Fruit fly (Drosophila melanogaster) whole organism, adult: Measurements from ENCODE around the gene CG3078.

Experiments used
- kay ChIP-seq: fragments of 200-800 bp; sonication (Bioruptor generic); peaks from one replicate; lab custom pipeline; 2016; ENCODE audit warnings: missing biosample characterization, missing genetic modification characterization, borderline replicate concordance
- ovo ChIP-seq: fragments of 200-800 bp; sonication (Bioruptor generic); optimal IDR thresholded peaks from 2 replicates; lab custom pipeline; 2016; ENCODE audit warnings: missing biosample characterization, missing genetic modification characterization

DNA sequence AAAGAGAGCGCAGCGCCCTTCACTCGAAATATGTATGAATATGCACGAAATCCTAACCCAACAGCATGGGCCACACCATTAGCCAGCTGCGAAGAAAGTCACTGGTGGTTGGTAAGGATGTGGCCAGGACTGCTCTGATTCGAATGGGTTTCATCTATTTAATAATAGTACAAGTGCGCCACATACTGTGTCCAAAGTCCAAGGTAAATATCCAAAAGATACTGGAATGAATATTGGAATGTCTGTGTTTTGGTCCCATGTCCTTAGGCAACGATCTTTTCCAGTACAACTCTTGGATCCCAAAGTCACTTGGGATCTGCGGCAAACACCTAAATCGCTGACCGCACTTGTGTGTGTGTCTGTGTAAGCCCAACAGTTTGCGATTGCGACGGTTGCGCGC lies 46.6 kb upstream of the CG3078 start:
- no peak for TF ChIP-seq ovo (GFP tag; lab: Kevin White, UChicago)
- TF ChIP-seq kay (GFP tag; lab: Kevin White, UChicago) = no peak
